Worm (Caenorhabditis elegans) whole organism, young adult: ENCODE measurements around the gene erfa-1.

Experiments
- B0019.2 ChIP-seq: fragments of 200-800 bp; sonication (Bioruptor generic); conservative IDR thresholded peaks from 2 replicates; pipeline ENCODE4 v1.3.6; 2022; ENCODE audit warnings: missing genetic modification reagents, missing genetic modification characterization, missing compliant biosample characterization
- B0261.1 ChIP-seq: sonication (generic microtip); optimal IDR thresholded peaks from 2 replicates; lab custom pipeline; 2016; ENCODE audit warnings: mild to moderate bottlenecking, missing genetic modification characterization, moderate library complexity, missing compliant biosample characterization
- C17E4.6 ChIP-seq: fragments of 200-800 bp; sonication (Bioruptor generic); IDR thresholded peaks from 2 replicates; pipeline ENCODE4 v1.3.6; 2022; ENCODE audit warnings: missing genetic modification reagents, missing genetic modification characterization, missing compliant biosample characterization
- F22D6.2 ChIP-seq: sonication (generic microtip); optimal IDR thresholded peaks from 2 replicates; lab custom pipeline; 2016; ENCODE audit warnings: mild to moderate bottlenecking, missing genetic modification characterization, missing compliant biosample characterization
- F39B2.1 ChIP-seq: fragments of 200-800 bp; sonication (Bioruptor generic); IDR thresholded peaks from 2 replicates; pipeline ENCODE4 v1.3.6; 2022; ENCODE audit warnings: missing genetic modification reagents, missing genetic modification characterization, missing compliant biosample characterization
- F52B5.7 ChIP-seq: sonication (generic microtip); optimal IDR thresholded peaks from 2 replicates; lab custom pipeline; 2016; ENCODE audit warnings: mild to moderate bottlenecking, missing genetic modification characterization, missing compliant biosample characterization
- K11D2.4 ChIP-seq: fragments of 200-800 bp; sonication (Bioruptor generic); IDR thresholded peaks from 2 replicates; pipeline ENCODE4 v1.3.6; 2022; ENCODE audit warnings: missing genetic modification reagents, missing genetic modification characterization, missing compliant biosample characterization
- Y53G8AR.9 ChIP-seq: fragments of 200-800 bp; sonication (Bioruptor generic); conservative IDR thresholded peaks from 2 replicates; pipeline ENCODE4 v1.3.6; 2022; ENCODE audit warnings: missing genetic modification reagents, missing genetic modification characterization, missing compliant biosample characterization
- Y95B8A.8 ChIP-seq: fragments of 200-800 bp; sonication (Bioruptor generic); IDR thresholded peaks from 2 replicates; pipeline ENCODE4 v1.3.6; 2022; ENCODE audit warnings: missing genetic modification reagents, missing genetic modification characterization, missing compliant biosample characterization
- ZK185.1 ChIP-seq: sonication (generic microtip); optimal IDR thresholded peaks from 2 replicates; lab custom pipeline; 2016; ENCODE audit warnings: mild to moderate bottlenecking, missing genetic modification characterization, missing compliant biosample characterization; ENCODE audit not compliant: poor library complexity, severe bottlenecking
- ama-1 ChIP-seq, 3 experiments: fragments of 150-350 bp in 1 of 3; sonication (generic microtip) in 2 of 3; optimal IDR thresholded peaks; 2 replicates each; lab custom pipeline; 2014 to 2018; ENCODE audit warnings: missing biosample characterization in 2 of 3, missing genetic modification characterization in 2 of 3, missing genetic modification reagents in 2 of 3
- attf-3 ChIP-seq: fragments of 200-800 bp; sonication (Bioruptor generic); conservative IDR thresholded peaks from 2 replicates; pipeline ENCODE4 v1.3.6; 2022; ENCODE audit warnings: missing genetic modification reagents, missing genetic modification characterization, missing compliant biosample characterization
- attf-5 ChIP-seq: fragments of 200-800 bp; sonication (Bioruptor generic); optimal IDR thresholded peaks from 2 replicates; lab custom pipeline; 2018; ENCODE audit warnings: mild to moderate bottlenecking, missing genetic modification characterization, missing compliant biosample characterization
- attf-6 ChIP-seq: fragments of 200-800 bp; sonication (Bioruptor generic); IDR thresholded peaks from 2 replicates; pipeline ENCODE4 v1.3.6; 2022; ENCODE audit warnings: missing genetic modification reagents, missing genetic modification characterization, missing compliant biosample characterization
- ceh-100 ChIP-seq: fragments of 200-800 bp; sonication (Bioruptor generic); IDR thresholded peaks from 2 replicates; pipeline ENCODE4 v1.3.6; 2022; ENCODE audit warnings: missing genetic modification reagents, missing genetic modification characterization, missing compliant biosample characterization
- ceh-58 ChIP-seq: fragments of 200-800 bp; sonication (Bioruptor generic); IDR thresholded peaks from 2 replicates; pipeline ENCODE4 v1.3.6; 2022; ENCODE audit warnings: missing genetic modification characterization, missing compliant biosample characterization
- chd-7 ChIP-seq: sonication (generic microtip); optimal IDR thresholded peaks from 2 replicates; lab custom pipeline; 2016; ENCODE audit warnings: mild to moderate bottlenecking, missing genetic modification characterization, moderate library complexity, missing compliant biosample characterization
- die-1 ChIP-seq: sonication (generic microtip); optimal IDR thresholded peaks from 2 replicates; lab custom pipeline; 2016; ENCODE audit warnings: missing genotype, mild to moderate bottlenecking, missing genetic modification characterization, missing compliant biosample characterization
- dox-1 ChIP-seq: fragments of 200-800 bp; sonication (Bioruptor generic); IDR thresholded peaks from 2 replicates; pipeline ENCODE4 v1.3.6; 2022; ENCODE audit warnings: missing genetic modification reagents, missing genetic modification characterization, missing compliant biosample characterization
- egl-18 ChIP-seq: fragments of 200-800 bp; sonication (Bioruptor generic); IDR thresholded peaks from 2 replicates; pipeline ENCODE4 v1.3.6; 2022; ENCODE audit warnings: missing genetic modification reagents, missing genetic modification characterization, missing compliant biosample characterization
- egrh-3 ChIP-seq: fragments of 200-800 bp; sonication (Bioruptor generic); IDR thresholded peaks from 2 replicates; pipeline ENCODE4 v1.3.6; 2022; ENCODE audit warnings: missing genetic modification reagents, missing genetic modification characterization, missing compliant biosample characterization
- ekl-4 ChIP-seq: fragments of 200-800 bp; sonication (Bioruptor generic); IDR thresholded peaks from 2 replicates; pipeline ENCODE4 v1.3.6; 2022; ENCODE audit warnings: missing genetic modification reagents, missing genetic modification characterization, missing compliant biosample characterization
- ets-4 ChIP-seq: fragments of 200-800 bp; sonication (Bioruptor generic); optimal IDR thresholded peaks from 2 replicates; lab custom pipeline; 2018; ENCODE audit warnings: mild to moderate bottlenecking, missing genetic modification characterization, missing compliant biosample characterization
- fkh-3 ChIP-seq: sonication (generic microtip); optimal IDR thresholded peaks from 2 replicates; lab custom pipeline; 2016; ENCODE audit warnings: mild to moderate bottlenecking, missing genetic modification characterization, missing compliant biosample characterization
- him-1 ChIP-seq: sonication (generic microtip); optimal IDR thresholded peaks from 2 replicates; lab custom pipeline; 2016; ENCODE audit warnings: missing genotype, missing genetic modification reagents, missing genetic modification characterization, missing compliant biosample characterization
- hsf-1 ChIP-seq: fragments of 200-800 bp; sonication (Bioruptor generic); IDR thresholded peaks from 2 replicates; pipeline ENCODE4 v1.3.6; 2022; ENCODE audit warnings: missing genetic modification reagents, missing genetic modification characterization, missing compliant biosample characterization
- lag-1 ChIP-seq: fragments of 200-800 bp; sonication (Bioruptor generic); IDR thresholded peaks from 2 replicates; pipeline ENCODE4 v1.3.6; 2022; ENCODE audit warnings: missing genetic modification reagents, missing genetic modification characterization, missing compliant biosample characterization
- lin-26 ChIP-seq: fragments of 200-800 bp; sonication (Bioruptor generic); IDR thresholded peaks from 2 replicates; pipeline ENCODE4 v1.3.6; 2022; ENCODE audit warnings: missing genetic modification reagents, missing genetic modification characterization, missing compliant biosample characterization
- lin-54 ChIP-seq: fragments of 200-800 bp; sonication (Bioruptor generic); optimal IDR thresholded peaks from 2 replicates; lab custom pipeline; 2018; ENCODE audit warnings: mild to moderate bottlenecking, missing genetic modification characterization, missing compliant biosample characterization
- lsl-1 ChIP-seq: fragments of 200-800 bp; sonication (Bioruptor generic); optimal IDR thresholded peaks from 2 replicates; lab custom pipeline; 2018; ENCODE audit warnings: mild to moderate bottlenecking, missing genetic modification characterization, moderate library complexity, missing compliant biosample characterization
- lsy-27 ChIP-seq: sonication (generic microtip); optimal IDR thresholded peaks from 2 replicates; lab custom pipeline; 2017; ENCODE audit warnings: missing genetic modification characterization, mild to moderate bottlenecking, missing compliant biosample characterization, antibody characterized with exemption, missing genotype, borderline replicate concordance; ENCODE audit not compliant: insufficient read depth
- madf-3 ChIP-seq: fragments of 200-800 bp; sonication (Bioruptor generic); IDR thresholded peaks from 2 replicates; pipeline ENCODE4 v1.3.6; 2022; ENCODE audit warnings: missing genetic modification reagents, missing genetic modification characterization, missing compliant biosample characterization
- madf-6 ChIP-seq: fragments of 200-800 bp; sonication (Bioruptor generic); IDR thresholded peaks from 2 replicates; pipeline ENCODE4 v1.3.6; 2022; ENCODE audit warnings: missing genetic modification reagents, missing genetic modification characterization, missing compliant biosample characterization
- madf-8 ChIP-seq: fragments of 200-800 bp; sonication (Bioruptor generic); conservative IDR thresholded peaks from 2 replicates; pipeline ENCODE4 v1.3.6; 2022; ENCODE audit warnings: missing genetic modification reagents, missing genetic modification characterization, missing compliant biosample characterization
- mcd-1 ChIP-seq: fragments of 200-800 bp; sonication (Bioruptor generic); IDR thresholded peaks from 2 replicates; pipeline ENCODE4 v1.3.6; 2022; ENCODE audit warnings: missing genetic modification reagents, missing genetic modification characterization, missing compliant biosample characterization
- mes-4 ChIP-seq: sonication (generic microtip); optimal IDR thresholded peaks from 2 replicates; lab custom pipeline; 2016; ENCODE audit warnings: missing genotype, missing genetic modification characterization, missing compliant biosample characterization
- mxl-1 ChIP-seq: sonication (generic microtip); optimal IDR thresholded peaks from 2 replicates; lab custom pipeline; 2016; ENCODE audit warnings: missing genetic modification characterization, missing compliant biosample characterization
- nfyb-1 ChIP-seq: fragments of 200-800 bp; sonication (Bioruptor generic); IDR thresholded peaks from 2 replicates; pipeline ENCODE4 v1.3.6; 2022; ENCODE audit warnings: missing genetic modification reagents, missing genetic modification characterization, missing compliant biosample characterization
- snpc-4 ChIP-seq, 5 experiments: fragments of 150-350 bp in 1 of 5; sonication (generic microtip) in 4 of 5; optimal IDR thresholded peaks; 2 replicates each; lab custom pipeline; 2014 to 2018; ENCODE audit warnings: missing genetic modification characterization in 5 of 5, missing biosample characterization in 3 of 5, antibody characterized with exemption in 2 of 5, mild to moderate bottlenecking in 2 of 5, missing compliant biosample characterization in 2 of 5, missing genotype in 2 of 5, moderate library complexity in 2 of 5, missing genetic modification reagents in 1 of 5
- tbx-9 ChIP-seq: sonication (generic microtip); optimal IDR thresholded peaks from 2 replicates; lab custom pipeline; 2016; ENCODE audit warnings: borderline replicate concordance, missing genetic modification characterization, inconsistent platforms, missing compliant biosample characterization
- unc-130 ChIP-seq: sonication (generic microtip); optimal IDR thresholded peaks from 2 replicates; lab custom pipeline; 2016; ENCODE audit warnings: missing genetic modification reagents, missing genetic modification characterization, missing compliant biosample characterization
- xnd-1 ChIP-seq: sonication (generic microtip); optimal IDR thresholded peaks from 2 replicates; lab custom pipeline; 2016; ENCODE audit warnings: missing genotype, missing genetic modification reagents, missing genetic modification characterization, missing compliant biosample characterization
- zfh-2 ChIP-seq: fragments of 200-800 bp; sonication (Bioruptor generic); conservative IDR thresholded peaks from 2 replicates; pipeline ENCODE4 v1.3.6; 2022; ENCODE audit warnings: missing genetic modification reagents, missing genetic modification characterization, missing compliant biosample characterization
- zim-3 ChIP-seq: sonication (generic microtip); optimal IDR thresholded peaks from 2 replicates; lab custom pipeline; 2017; ENCODE audit warnings: mild to moderate bottlenecking, missing genetic modification characterization, moderate library complexity, missing compliant biosample characterization
- ztf-6 ChIP-seq: fragments of 200-800 bp; sonication (Bioruptor generic); IDR thresholded peaks from 2 replicates; pipeline ENCODE4 v1.3.6; 2022; ENCODE audit warnings: missing genetic modification reagents, missing genetic modification characterization, missing compliant biosample characterization

erfa-1 gene

DNA sequence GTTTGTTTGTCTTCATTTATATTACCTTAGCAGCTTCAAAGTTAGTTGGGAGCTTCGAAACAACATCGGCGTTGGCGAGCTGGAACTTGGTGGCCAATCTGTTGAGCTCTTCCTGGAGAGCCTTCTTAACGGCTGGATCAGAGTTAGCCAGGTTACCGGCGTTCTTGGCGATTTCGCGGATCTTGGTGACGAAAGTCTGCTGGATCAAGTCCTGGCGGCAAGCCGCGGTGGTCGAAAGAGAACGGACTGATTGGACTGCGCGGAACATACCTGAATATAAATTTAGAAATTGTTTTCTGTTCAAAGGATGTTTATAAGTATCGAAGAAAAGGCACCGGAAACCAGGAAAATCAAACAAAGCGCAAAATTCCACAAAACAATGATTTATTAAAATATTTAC is 7.1 kb upstream of the erfa-1 start, which contains the start of gene atp-4:
Gene atp-4, minus strand, starts transcription at position 270 of the 400 bp plus-strand sequence.
- 0 out of 2 replicates have a peak, but pooled peaks have one; percentile 24 for TF ChIP-seq attf-3
- peak; percentile 48; the same call in 1 of the 2 replicates for TF ChIP-seq madf-6
- no peak for TF ChIP-seq him-1 (tag; lab: Kevin White, UChicago)
- peak; percentile 12; the same call in 1 of the 2 replicates for TF ChIP-seq nfyb-1 (GFP tag; lab: Robert Waterston, UW)
- TF ChIP-seq Y95B8A.8 (GFP tag; lab: Robert Waterston, UW), result 0 out of 2 replicates have a peak, but pooled peaks have one; percentile 24
- TF ChIP-seq ceh-100 (GFP tag; lab: Robert Waterston, UW), result no peak
- no peak for TF ChIP-seq ama-1 (optimal IDR thresholded peaks at IDR 0.05; lab: Kevin White, UChicago)
- peak in 1 of 2 experiments; percentile 20 for TF ChIP-seq ama-1 (GFP tag; optimal IDR thresholded peaks at IDR 0.05; lab: Kevin White, UChicago)
- TF ChIP-seq ceh-58 (GFP tag; lab: Robert Waterston, UW), result no peak
- no peak for TF ChIP-seq madf-8 (GFP tag; lab: Robert Waterston, UW)
- peak; percentile 63 for TF ChIP-seq zfh-2 (GFP tag; lab: Robert Waterston, UW)
- no peak for TF ChIP-seq lsy-27 (tag; lab: Kevin White, UChicago)
- TF ChIP-seq F22D6.2 (tag; lab: Kevin White, UChicago), result no peak
- peak; percentile 69; the same call in 1 of the 2 replicates for TF ChIP-seq hsf-1 (GFP tag; lab: Robert Waterston, UW)
- TF ChIP-seq lin-54 (GFP tag; lab: Kevin White, UChicago), result no peak
- TF ChIP-seq zim-3 (tag; lab: Kevin White, UChicago), result peak; percentile 20
- no peak for TF ChIP-seq attf-5
- no peak for TF ChIP-seq B0261.1 (tag; lab: Kevin White, UChicago)
- no peak for TF ChIP-seq B0019.2 (GFP tag; lab: Robert Waterston, UW)
- TF ChIP-seq chd-7 (tag; lab: Kevin White, UChicago), result peak; percentile 20
- TF ChIP-seq ekl-4, result peak; percentile 34; the same call in 1 of the 2 replicates
- no peak for TF ChIP-seq mxl-1
- peak; percentile 39 for TF ChIP-seq egrh-3 (GFP tag; lab: Robert Waterston, UW)
- TF ChIP-seq K11D2.4 (GFP tag; lab: Robert Waterston, UW), result no peak
- no peak for TF ChIP-seq ets-4 (GFP tag; lab: Kevin White, UChicago)
- no peak for TF ChIP-seq mcd-1 (GFP tag; lab: Robert Waterston, UW)
- 0 out of 2 replicates have a peak, but pooled peaks have one; percentile 50 for TF ChIP-seq Y53G8AR.9
- TF ChIP-seq dox-1 (GFP tag; lab: Robert Waterston, UW), result no peak
- TF ChIP-seq attf-6 (GFP tag; lab: Robert Waterston, UW), result 0 out of 2 replicates have a peak, but pooled peaks have one; percentile 15
- peak; percentile 46; the same call in 1 of the 2 replicates for TF ChIP-seq lin-26
- no peak for TF ChIP-seq F52B5.7 (tag; lab: Kevin White, UChicago)
- TF ChIP-seq madf-3 (GFP tag; lab: Robert Waterston, UW), result peak; percentile 74; the same call in 1 of the 2 replicates
- TF ChIP-seq die-1 (tag; lab: Kevin White, UChicago), result no peak

DNA sequence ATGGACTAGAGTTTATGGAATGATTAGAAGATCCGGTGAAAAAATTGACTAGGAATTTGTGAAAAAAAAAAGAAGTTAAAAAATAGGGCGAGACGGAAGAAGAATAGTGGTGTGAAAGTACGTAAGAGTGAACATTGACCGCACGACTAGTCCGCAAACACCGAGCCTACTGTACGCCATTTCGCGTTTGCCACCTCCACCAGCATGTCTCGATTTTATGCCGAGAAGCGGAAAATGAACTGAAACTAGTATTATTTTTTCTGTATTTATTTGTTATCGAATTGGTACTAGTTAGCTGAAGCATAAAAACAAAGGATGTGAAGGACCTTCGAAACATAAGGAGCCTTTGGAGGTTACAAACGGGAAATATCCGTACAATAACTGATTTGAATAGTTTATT is 6.5 kb upstream of the erfa-1 start:
- no peak for TF ChIP-seq mes-4 (tag; lab: Kevin White, UChicago)
- TF ChIP-seq madf-8 (GFP tag; lab: Robert Waterston, UW), result no peak
- TF ChIP-seq F39B2.1 (GFP tag; lab: Robert Waterston, UW), result no peak
- TF ChIP-seq tbx-9 (tag; lab: Kevin White, UChicago), result no peak
- 0 out of 2 replicates have a peak, but pooled peaks have one; percentile 27 for TF ChIP-seq Y53G8AR.9
- TF ChIP-seq unc-130 (GFP tag; lab: Kevin White, UChicago), result no peak
- no peak for TF ChIP-seq snpc-4 (GFP tag; optimal IDR thresholded peaks at IDR 0.05; lab: Kevin White, UChicago)
- TF ChIP-seq snpc-4 (tag; optimal IDR thresholded peaks at IDR 0.05; lab: Kevin White, UChicago), result peak in 1 of 4 experiments; percentile 5
- peak; percentile 19 for TF ChIP-seq ZK185.1
- 0 out of 2 replicates have a peak, but pooled peaks have one; percentile 50 for TF ChIP-seq nfyb-1 (GFP tag; lab: Robert Waterston, UW)
- TF ChIP-seq lsl-1, result peak; percentile 53
- TF ChIP-seq lag-1 (GFP tag; lab: Robert Waterston, UW), result no peak
- peak; percentile 25 for TF ChIP-seq lin-54 (GFP tag; lab: Kevin White, UChicago)
- TF ChIP-seq ztf-6 (GFP tag; lab: Robert Waterston, UW), result peak; percentile 37; the same call in 1 of the 2 replicates
- no peak for TF ChIP-seq xnd-1 (tag; lab: Kevin White, UChicago)
- no peak for TF ChIP-seq fkh-3 (tag; lab: Kevin White, UChicago)
- TF ChIP-seq K11D2.4 (GFP tag; lab: Robert Waterston, UW), result peak; percentile 37; the same call in 1 of the 2 replicates
- TF ChIP-seq C17E4.6 (GFP tag; lab: Robert Waterston, UW), result no peak
- TF ChIP-seq egl-18 (GFP tag; lab: Robert Waterston, UW), result no peak
- peak; percentile 5 for TF ChIP-seq ama-1 (optimal IDR thresholded peaks at IDR 0.05; lab: Kevin White, UChicago)
- no peak for TF ChIP-seq ama-1 (GFP tag; optimal IDR thresholded peaks at IDR 0.05; lab: Kevin White, UChicago)
- TF ChIP-seq ekl-4, result peak; percentile 24; the same call in 1 of the 2 replicates
